Fruit fly (Drosophila melanogaster) whole organism, embryonic: ENCODE results near the gene UQCR-C2.

ENCODE experiments used
- Abd-B ChIP-seq: fragments of 200-800 bp; sonication (Bioruptor generic); optimal IDR thresholded peaks from 2 replicates; lab custom pipeline; 2018; ENCODE audit warnings: missing biosample characterization, mild to moderate bottlenecking, missing genetic modification characterization, moderate library complexity
- Bgb ChIP-seq: fragments of 200-800 bp; sonication (Bioruptor generic); IDR thresholded peaks from 2 replicates; pipeline ENCODE4 v1.3.6; 2022; ENCODE audit warnings: missing biosample characterization, missing genetic modification characterization; ENCODE audit not compliant: partially characterized antibody
- CG11695 ChIP-seq: fragments of 200-800 bp; sonication (Bioruptor generic); IDR thresholded peaks from 3 replicates; pipeline ENCODE4 v1.3.6; 2022; ENCODE audit warnings: missing biosample characterization, missing genetic modification characterization
- CG12104 ChIP-seq: fragments of 200-800 bp; sonication (Bioruptor generic); optimal IDR thresholded peaks from 3 replicates; lab custom pipeline; 2016; ENCODE audit warnings: missing biosample characterization, missing genetic modification characterization
- CG12659 ChIP-seq: fragments of 200-800 bp; sonication (Bioruptor generic); optimal IDR thresholded peaks from 3 replicates; lab custom pipeline; 2017; ENCODE audit warnings: mild to moderate bottlenecking, missing biosample characterization, missing genetic modification reagents, missing genetic modification characterization
- CG13624 ChIP-seq: fragments of 200-800 bp; sonication (Bioruptor generic); optimal IDR thresholded peaks from 2 replicates; lab custom pipeline; 2016; ENCODE audit warnings: missing biosample characterization, missing genetic modification characterization
- CG13775 ChIP-seq: fragments of 200-800 bp; sonication (Bioruptor generic); optimal IDR thresholded peaks from 3 replicates; lab custom pipeline; 2017; ENCODE audit warnings: missing biosample characterization, mild to moderate bottlenecking, missing genetic modification characterization
- CG14710 ChIP-seq: fragments of 200-800 bp; sonication (Bioruptor generic); optimal IDR thresholded peaks from 3 replicates; lab custom pipeline; 2019; ENCODE audit warnings: missing biosample characterization, mild to moderate bottlenecking, missing genetic modification characterization, moderate library complexity
- CG14860 ChIP-seq: fragments of 200-800 bp; sonication (Bioruptor generic); IDR thresholded peaks from 3 replicates; pipeline ENCODE4 v1.3.6; 2022; ENCODE audit warnings: missing biosample characterization, missing genetic modification characterization; ENCODE audit not compliant: partially characterized antibody
- CG17359 ChIP-seq: fragments of 200-800 bp; sonication (Bioruptor generic); optimal IDR thresholded peaks from 3 replicates; lab custom pipeline; 2018; ENCODE audit warnings: missing biosample characterization, mild to moderate bottlenecking, missing genetic modification characterization, moderate library complexity
- CG17829 ChIP-seq: fragments of 200-800 bp; optimal IDR thresholded peaks from 2 replicates; lab custom pipeline; 2019; ENCODE audit warnings: missing biosample characterization, mild to moderate bottlenecking, missing genetic modification characterization, moderate library complexity
- CG2120 ChIP-seq: fragments of 200-800 bp; sonication (Bioruptor generic); optimal IDR thresholded peaks from 3 replicates; lab custom pipeline; 2016; ENCODE audit warnings: missing biosample characterization, missing genetic modification characterization
- CG2129 ChIP-seq: fragments of 200-800 bp; sonication (Bioruptor generic); IDR thresholded peaks from 2 replicates; pipeline ENCODE4 v1.3.6; 2022; ENCODE audit warnings: missing biosample characterization, missing genetic modification characterization; ENCODE audit not compliant: partially characterized antibody
- CG2202 ChIP-seq: fragments of 200-800 bp; sonication (Bioruptor generic); optimal IDR thresholded peaks from 2 replicates; lab custom pipeline; 2018; ENCODE audit warnings: missing biosample characterization, mild to moderate bottlenecking, missing genetic modification characterization
- CG30431 ChIP-seq: fragments of 200-800 bp; sonication (Bioruptor generic); optimal IDR thresholded peaks from 2 replicates; lab custom pipeline; 2017; ENCODE audit warnings: missing biosample characterization, missing genetic modification characterization
- CG3847 ChIP-seq: fragments of 200-800 bp; sonication (Bioruptor generic); IDR thresholded peaks from 2 replicates; pipeline ENCODE4 v1.3.6; 2022; ENCODE audit warnings: missing biosample characterization, missing genetic modification characterization
- CG3995 ChIP-seq: fragments of 200-800 bp; sonication (Bioruptor generic); optimal IDR thresholded peaks from 3 replicates; lab custom pipeline; 2016; ENCODE audit warnings: missing biosample characterization, missing genetic modification characterization
- CG6654 ChIP-seq: fragments of 200-800 bp; sonication (Bioruptor generic); optimal IDR thresholded peaks from 2 replicates; lab custom pipeline; 2017; ENCODE audit warnings: missing biosample characterization, mild to moderate bottlenecking, missing genetic modification characterization
- CG7271 ChIP-seq: fragments of 200-800 bp; sonication (Bioruptor generic); optimal IDR thresholded peaks from 2 replicates; lab custom pipeline; 2018; ENCODE audit warnings: missing biosample characterization, mild to moderate bottlenecking, missing genetic modification characterization, moderate library complexity
- CG7556 ChIP-seq: fragments of 200-800 bp; sonication (Bioruptor generic); optimal IDR thresholded peaks from 2 replicates; lab custom pipeline; 2017; ENCODE audit warnings: missing biosample characterization, mild to moderate bottlenecking, missing genetic modification characterization
- CG7928 ChIP-seq: fragments of 200-800 bp; sonication (Bioruptor generic); optimal IDR thresholded peaks from 2 replicates; lab custom pipeline; 2017; ENCODE audit warnings: missing biosample characterization, mild to moderate bottlenecking, missing genetic modification characterization
- CG8924 ChIP-seq: fragments of 200-800 bp; optimal IDR thresholded peaks from 3 replicates; lab custom pipeline; 2019; ENCODE audit warnings: missing biosample characterization, mild to moderate bottlenecking, missing genetic modification characterization, moderate library complexity
- CG9727 ChIP-seq: fragments of 200-800 bp; sonication (Bioruptor generic); optimal IDR thresholded peaks from 3 replicates; lab custom pipeline; 2017; ENCODE audit warnings: missing biosample characterization, mild to moderate bottlenecking, missing genetic modification characterization
- CG9797 ChIP-seq: fragments of 200-800 bp; sonication (Bioruptor generic); optimal IDR thresholded peaks from 3 replicates; lab custom pipeline; 2018; ENCODE audit warnings: missing biosample characterization, mild to moderate bottlenecking, missing genetic modification characterization
- CG9817 ChIP-seq: fragments of 200-800 bp; sonication (Bioruptor generic); optimal IDR thresholded peaks from 2 replicates; lab custom pipeline; 2018; ENCODE audit warnings: missing biosample characterization, mild to moderate bottlenecking, missing genetic modification characterization, moderate library complexity
- Deaf1 ChIP-seq: fragments of 200-800 bp; optimal IDR thresholded peaks from 3 replicates; lab custom pipeline; 2019; ENCODE audit warnings: missing biosample characterization, mild to moderate bottlenecking, missing genetic modification characterization, moderate library complexity
- Ets97D ChIP-seq: fragments of 200-800 bp; sonication (Bioruptor generic); optimal IDR thresholded peaks from 3 replicates; lab custom pipeline; 2016; ENCODE audit warnings: missing biosample characterization, missing genetic modification characterization
- Fer3 ChIP-seq: fragments of 200-800 bp; sonication (Bioruptor generic); optimal IDR thresholded peaks from 2 replicates; lab custom pipeline; 2018; ENCODE audit warnings: missing biosample characterization, mild to moderate bottlenecking, missing genetic modification characterization, moderate library complexity
- Hsf ChIP-seq: fragments of 200-800 bp; sonication (Bioruptor generic); optimal IDR thresholded peaks from 3 replicates; lab custom pipeline; 2016; ENCODE audit warnings: missing biosample characterization, missing genetic modification characterization
- Jarid2 ChIP-seq: fragments of 200-800 bp; sonication (Bioruptor generic); optimal IDR thresholded peaks from 3 replicates; lab custom pipeline; 2017; ENCODE audit warnings: mild to moderate bottlenecking, missing biosample characterization, missing genetic modification reagents, missing genetic modification characterization
- NK7.1 ChIP-seq: fragments of 200-800 bp; sonication (Bioruptor generic); optimal IDR thresholded peaks from 3 replicates; lab custom pipeline; 2016; ENCODE audit warnings: missing biosample characterization, missing genetic modification characterization
- Vsx1 ChIP-seq: fragments of 200-800 bp; sonication (Bioruptor generic); optimal IDR thresholded peaks from 2 replicates; lab custom pipeline; 2017; ENCODE audit warnings: missing biosample characterization, mild to moderate bottlenecking, missing genetic modification characterization, missing genetic modification reagents
- YL-1 ChIP-seq: fragments of 200-800 bp; sonication (Bioruptor generic); optimal IDR thresholded peaks from 3 replicates; lab custom pipeline; 2017; ENCODE audit warnings: missing biosample characterization, mild to moderate bottlenecking, missing genetic modification characterization
- amos ChIP-seq: fragments of 200-800 bp; sonication (Bioruptor generic); IDR thresholded peaks from 2 replicates; pipeline ENCODE4 v1.3.6; 2022; ENCODE audit warnings: missing biosample characterization, missing genetic modification characterization; ENCODE audit not compliant: partially characterized antibody
- ap ChIP-seq: fragments of 200-800 bp; sonication (Bioruptor generic); IDR thresholded peaks from 2 replicates; pipeline ENCODE4 v1.3.6; 2022; ENCODE audit warnings: missing biosample characterization, missing genetic modification characterization
- bbx ChIP-seq: fragments of 200-800 bp; sonication (Bioruptor generic); IDR thresholded peaks from 2 replicates; pipeline ENCODE4 v1.3.6; 2022; ENCODE audit warnings: missing biosample characterization, missing genetic modification characterization; ENCODE audit not compliant: partially characterized antibody
- crp ChIP-seq, 2 experiments: fragments of 200-800 bp; sonication (Bioruptor generic); optimal IDR thresholded peaks; 2 replicates in 1 of 2; 3 replicates in 1 of 2; lab custom pipeline; 2017; ENCODE audit warnings: missing biosample characterization in 2 of 2, missing genetic modification characterization in 2 of 2, mild to moderate bottlenecking in 1 of 2, moderate library complexity in 1 of 2
- gfzf ChIP-seq: fragments of 200-800 bp; sonication (Bioruptor generic); optimal IDR thresholded peaks from 2 replicates; lab custom pipeline; 2016; ENCODE audit warnings: missing biosample characterization, mild to moderate bottlenecking, missing genetic modification characterization, moderate library complexity
- kay ChIP-seq: fragments of 200-800 bp; sonication (Bioruptor generic); optimal IDR thresholded peaks from 2 replicates; lab custom pipeline; 2016; ENCODE audit warnings: missing biosample characterization, missing genetic modification characterization
- lola ChIP-seq, 3 experiments: fragments of >200 bp in 2 of 3; fragments of 200-800 bp in 1 of 3; sonication (Bioruptor generic) in 1 of 3; optimal IDR thresholded peaks; 2 replicates each; lab custom pipeline; 2017 to 2019; ENCODE audit warnings: missing biosample characterization in 3 of 3, missing genetic modification characterization in 3 of 3, mild to moderate bottlenecking in 1 of 3, moderate library complexity in 1 of 3
- nau ChIP-seq: fragments of 200-800 bp; sonication (Bioruptor generic); optimal IDR thresholded peaks from 3 replicates; lab custom pipeline; 2017; ENCODE audit warnings: missing biosample characterization, mild to moderate bottlenecking, missing genetic modification characterization, missing genetic modification reagents
- nmo ChIP-seq: fragments of 200-800 bp; sonication (Bioruptor generic); optimal IDR thresholded peaks from 2 replicates; lab custom pipeline; 2018; ENCODE audit warnings: missing biosample characterization, mild to moderate bottlenecking, missing genetic modification characterization, moderate library complexity
- oc ChIP-seq: fragments of 200-800 bp; sonication (Bioruptor generic); optimal IDR thresholded peaks from 2 replicates; lab custom pipeline; 2018; ENCODE audit warnings: missing biosample characterization, mild to moderate bottlenecking, missing genetic modification characterization, moderate library complexity
- pan ChIP-seq, 4 experiments: fragments of >200 bp in 3 of 4; fragments of 200-800 bp in 1 of 4; sonication (Bioruptor generic) in 1 of 4; optimal IDR thresholded peaks in 3 of 4; IDR thresholded peaks in 1 of 4; 2 replicates each; pipeline versions ENCODE4 v1.3.6 to Lab custom; 2017 to 2022; ENCODE audit warnings: missing biosample characterization in 2 of 4, missing genetic modification characterization in 2 of 4, mixed read lengths in 1 of 4
- vvl ChIP-seq: fragments of 200-800 bp; sonication (Bioruptor generic); IDR thresholded peaks from 2 replicates; pipeline ENCODE4 v1.3.6; 2022; ENCODE audit warnings: missing biosample characterization, missing genetic modification characterization
- zen ChIP-seq: fragments of 200-800 bp; sonication (Bioruptor generic); optimal IDR thresholded peaks from 3 replicates; lab custom pipeline; 2018; ENCODE audit warnings: missing biosample characterization, mild to moderate bottlenecking, missing genetic modification characterization, moderate library complexity
- zf30C ChIP-seq: fragments of 200-800 bp; sonication (Bioruptor generic); optimal IDR thresholded peaks from 3 replicates; lab custom pipeline; 2018; ENCODE audit warnings: missing biosample characterization, mild to moderate bottlenecking, missing genetic modification characterization

Gene UQCR-C2

DNA sequence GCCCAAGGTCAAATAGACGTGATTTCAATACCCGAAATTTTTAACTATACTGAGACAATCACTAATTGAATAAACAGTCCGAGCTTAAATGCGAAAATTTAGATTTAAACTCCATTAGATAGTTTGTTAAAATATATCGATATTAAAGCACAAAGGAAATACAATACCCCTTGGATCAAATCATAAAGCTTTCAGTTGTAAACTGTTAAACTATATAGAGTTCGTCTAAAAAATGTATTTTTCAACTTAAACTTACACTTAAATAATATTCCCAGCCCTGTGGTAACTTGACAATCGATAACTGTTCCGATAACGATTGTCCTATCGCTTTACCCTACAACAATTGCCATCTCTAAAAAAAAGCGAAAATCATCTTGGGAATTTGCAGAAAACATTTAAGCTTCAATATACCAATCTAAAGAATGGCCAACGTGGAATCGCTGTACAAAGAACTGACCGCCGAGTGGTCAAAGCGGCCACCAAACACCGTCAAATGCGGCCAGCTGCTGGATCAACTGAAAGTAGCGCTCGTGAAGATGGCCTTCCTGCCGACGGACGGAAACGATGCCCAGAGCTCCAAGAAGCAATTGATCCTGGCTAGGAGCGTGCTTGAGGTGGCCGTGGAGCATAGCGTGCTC lies 1.1 kb upstream of the UQCR-C2 start, which contains the start of gene Rpn12 (continued):
- TF ChIP-seq CG2202 (tag; lab: Kevin White, UChicago) (no peak), CG2120 (GFP tag; lab: Kevin White, UChicago) (peak; percentile 65), gfzf (GFP tag; lab: Kevin White, UChicago) (peak; percentile 8), Ets97D (peak; percentile 1), crp (GFP tag; optimal IDR thresholded peaks at IDR 0.05; lab: Kevin White, UChicago) (peak in 1 of 2 experiments; percentile 4), CG9797 (GFP tag; lab: Kevin White, UChicago) (no peak), Jarid2 (no peak), CG17359 (tag; lab: Kevin White, UChicago) (peak; percentile 14), CG7271 (tag; lab: Kevin White, UChicago) (no peak), CG13775 (peak; percentile 39), Fer3 (tag; lab: Kevin White, UChicago) (peak; percentile 19), CG7556 (GFP tag; lab: Kevin White, UChicago) (peak; percentile 3), zen (tag; lab: Kevin White, UChicago) (peak; percentile 50), CG6654 (GFP tag; lab: Kevin White, UChicago) (no peak), CG14860 (peak; percentile 67), nmo (GFP tag; lab: Kevin White, UChicago) (peak; percentile 52), CG14710 (tag; lab: Kevin White, UChicago) (peak; percentile 38), Bgb (peak; percentile 81), bbx (GFP tag; lab: Robert Waterston, UW) (peak; percentile 82), CG3995 (GFP tag; lab: Kevin White, UChicago) (peak; percentile 70), CG17829 (tag; lab: Kevin White, UChicago) (peak; percentile 42), amos (peak; percentile 84), CG7928 (GFP tag; lab: Kevin White, UChicago) (peak; percentile 86), CG9727 (GFP tag; lab: Kevin White, UChicago) (peak; percentile 4), NK7.1 (GFP tag; lab: Kevin White, UChicago) (no peak), CG3847 (GFP tag; lab: Robert Waterston, UW) (peak; percentile 14; the same call in 1 of the 2 replicates), vvl (GFP tag; lab: Robert Waterston, UW) (peak; percentile 68), lola (GFP tag; optimal IDR thresholded peaks at IDR 0.05; lab: Kevin White, UChicago) (peak in 1 of 3 experiments; percentile 23), nau (GFP tag; lab: Kevin White, UChicago) (no peak), CG2129 (GFP tag; lab: Robert Waterston, UW) (peak; percentile 72; the same call in 1 of the 2 replicates), Abd-B (no peak), YL-1 (GFP tag; lab: Kevin White, UChicago) (peak; percentile 23), CG30431 (no peak), Hsf (GFP tag; lab: Kevin White, UChicago) (peak; percentile 7), Vsx1 (GFP tag; lab: Kevin White, UChicago) (no peak), CG13624 (GFP tag; lab: Kevin White, UChicago) (peak; percentile 43), CG12104 (GFP tag; lab: Kevin White, UChicago) (peak; percentile 11), CG8924 (peak; percentile 28), Deaf1 (tag; lab: Kevin White, UChicago) (no peak), oc (tag; lab: Kevin White, UChicago) (no peak), ap (GFP tag; lab: Robert Waterston, UW) (no peak), kay (GFP tag; lab: Kevin White, UChicago) (no peak), pan (optimal IDR thresholded peaks at IDR 0.05; lab: Kevin White, UChicago) (no peak), pan (GFP tag; optimal IDR thresholded peaks at IDR 0.05 in 1 of 2, IDR thresholded peaks at IDR 0.05 in 1 of 2) (peak in 1 of 2 experiments; percentile 50), zf30C (GFP tag; lab: Kevin White, UChicago) (peak; percentile 25), CG11695 (no peak), CG9817 (tag; lab: Kevin White, UChicago) (peak; percentile 40), CG12659 (GFP tag; lab: Kevin White, UChicago) (peak; percentile 43)
